Fruit fly (Drosophila melanogaster): Measurements from ENCODE around the gene CG32579.

CG32579 gene

dm6 chrX:16331562-16332233 lies 8.6 kb downstream of the CG32579 start:
- no peak for TF ChIP-seq CTCF (optimal IDR thresholded peaks at IDR 0.05)
- no peak for TF ChIP-seq CG8478 (optimal IDR thresholded peaks at IDR 0.05)

- TF ChIP-seq CTCF (optimal IDR thresholded peaks at IDR 0.05), result no peak
- TF ChIP-seq CG8478 (optimal IDR thresholded peaks at IDR 0.05), result no peak
Measured at dm6 chrX:16332615-16333288, 9.7 kb downstream of the CG32579 start.

- TF ChIP-seq CG8478 (optimal IDR thresholded peaks at IDR 0.05), result no peak
- TF ChIP-seq CTCF (optimal IDR thresholded peaks at IDR 0.05), result no peak
Measured at dm6 chrX:16333434-16334141, 10.5 kb downstream of the CG32579 start, which contains the start of the genes CG9921 and Dsp1. CG9921 (minus strand) TSS chrX:16333600. Dsp1 (plus strand) TSS chrX:16333612.

dm6 chrX:16334251-16334860 lies 11.3 kb downstream of the CG32579 start:
- no peak for TF ChIP-seq CTCF (optimal IDR thresholded peaks at IDR 0.05)
- TF ChIP-seq CG8478 (optimal IDR thresholded peaks at IDR 0.05), result no peak

dm6 chrX:16335107-16335642 lies 12.1 kb downstream of the CG32579 start:
- no peak for TF ChIP-seq CG8478 (optimal IDR thresholded peaks at IDR 0.05)

- TF ChIP-seq CG8478 (optimal IDR thresholded peaks at IDR 0.05), result no peak
- TF ChIP-seq CTCF (optimal IDR thresholded peaks at IDR 0.05), result no peak
Measured at dm6 chrX:16350062-16350461, 27.0 kb downstream of the CG32579 start, which contains the start of gene sl. sl (plus strand) TSS chrX:16350315.

- no peak for TF ChIP-seq CG8478 (optimal IDR thresholded peaks at IDR 0.05)
- no peak for TF ChIP-seq CTCF (optimal IDR thresholded peaks at IDR 0.05)
Measured at dm6 chrX:16358670-16359320, 35.7 kb downstream of the CG32579 start, which contains the start of the genes U2af50 and PIG-Q. U2af50 (minus strand) TSS chrX:16359039. PIG-Q (plus strand) TSS chrX:16359143.

dm6 chrX:16361306-16361705 lies 38.2 kb downstream of the CG32579 start, which contains the start of gene nonA:
nonA (plus strand) TSS chrX:16361569.
- TF ChIP-seq CG8478 (optimal IDR thresholded peaks at IDR 0.05) (no peak), CTCF (optimal IDR thresholded peaks at IDR 0.05) (no peak)

dm6 chrX:16368585-16368984 lies 45.5 kb downstream of the CG32579 start:
- TF ChIP-seq CTCF (optimal IDR thresholded peaks at IDR 0.05) (no peak), CG8478 (optimal IDR thresholded peaks at IDR 0.05) (no peak)

- TF ChIP-seq CG8478 (optimal IDR thresholded peaks at IDR 0.05), result no peak
- TF ChIP-seq CTCF (optimal IDR thresholded peaks at IDR 0.05), result no peak
Measured at dm6 chrX:16371923-16372322, 48.8 kb downstream of the CG32579 start.

- TF ChIP-seq CG8478 (optimal IDR thresholded peaks at IDR 0.05) (no peak), CTCF (optimal IDR thresholded peaks at IDR 0.05) (no peak)
Measured at dm6 chrX:16372492-16373350, 49.6 kb downstream of the CG32579 start, which contains the start of gene Fur2. Fur2 (plus strand) TSS chrX:16373086.

dm6 chrX:16373541-16373940 lies 50.5 kb downstream of the CG32579 start:
- no peak for TF ChIP-seq CG8478 (optimal IDR thresholded peaks at IDR 0.05)
- no peak for TF ChIP-seq CTCF (optimal IDR thresholded peaks at IDR 0.05)

dm6 chrX:16374059-16374458 lies 51.0 kb downstream of the CG32579 start:
- TF ChIP-seq CTCF (optimal IDR thresholded peaks at IDR 0.05), result no peak
- no peak for TF ChIP-seq CG8478 (optimal IDR thresholded peaks at IDR 0.05)

All from S2 (cell line).